Worm (Caenorhabditis elegans): ENCODE measurements around the gene poml-1.

- TF ChIP-seq pag-3 (tag; optimal IDR thresholded peaks at IDR 0.05; ENCODE audit: borderline replicate concordance) (no peak), pha-4 (tag; optimal IDR thresholded peaks at IDR 0.05) (no peak), tbx-2 (tag; optimal IDR thresholded peaks at IDR 0.05) (no peak), pqm-1 (tag; optimal IDR thresholded peaks at IDR 0.05) (no peak), ceh-45 (GFP tag; IDR thresholded peaks at IDR 0.05) (no peak), ama-1 (optimal IDR thresholded peaks at IDR 0.05) (no peak), unc-86 (tag; optimal IDR thresholded peaks at IDR 0.05) (no peak), ceh-2 (tag; optimal IDR thresholded peaks at IDR 0.05) (no peak), ceh-34 (tag; optimal IDR thresholded peaks at IDR 0.05) (no peak), elt-2 (tag; optimal IDR thresholded peaks at IDR 0.05) (no peak), fkh-10 (GFP tag; optimal IDR thresholded peaks at IDR 0.05) (no peak), ceh-24 (tag; optimal IDR thresholded peaks at IDR 0.05) (no peak), ceh-22 (tag; optimal IDR thresholded peaks at IDR 0.05) (no peak)
Measured at ce11 chrX:13697520-13697919, 25.2 kb downstream of the poml-1 start.

Measured in whole organism, late embryonic.